Fruit fly (Drosophila melanogaster) whole organism, adult: ENCODE measurements around the gene CAH3.

Source experiments
- CG11617 ChIP-seq: fragments of 200-800 bp; sonication (Bioruptor generic); optimal IDR thresholded peaks from 2 replicates; lab custom pipeline; 2017; ENCODE audit warnings: mild to moderate bottlenecking, missing biosample characterization, missing genetic modification reagents, missing genetic modification characterization
- CG12768 ChIP-seq: fragments of 200-800 bp; sonication (Bioruptor generic); optimal IDR thresholded peaks from 2 replicates; lab custom pipeline; 2017; ENCODE audit warnings: missing biosample characterization, missing genetic modification characterization, mild to moderate bottlenecking, moderate library complexity, missing genetic modification reagents
- CG14711 ChIP-seq: fragments of 200-800 bp; sonication (Bioruptor generic); optimal IDR thresholded peaks from 2 replicates; lab custom pipeline; 2018; ENCODE audit warnings: missing biosample characterization, mild to moderate bottlenecking, missing genetic modification characterization, moderate library complexity
- CG1620 ChIP-seq: fragments of 200-800 bp; sonication (Bioruptor generic); optimal IDR thresholded peaks from 2 replicates; lab custom pipeline; 2016; ENCODE audit warnings: missing biosample characterization, missing genetic modification characterization
- CG33017 ChIP-seq: fragments of 200-800 bp; sonication (Bioruptor generic); optimal IDR thresholded peaks from 2 replicates; lab custom pipeline; 2018; ENCODE audit warnings: missing biosample characterization, mild to moderate bottlenecking, missing genetic modification characterization, moderate library complexity
- CG5204 ChIP-seq: fragments of 200-800 bp; sonication (Bioruptor generic); optimal IDR thresholded peaks from 2 replicates; lab custom pipeline; 2016; ENCODE audit warnings: missing biosample characterization, missing genetic modification characterization
- CG7045 ChIP-seq: fragments of 200-800 bp; sonication (Bioruptor generic); optimal IDR thresholded peaks from 2 replicates; lab custom pipeline; 2017; ENCODE audit warnings: missing biosample characterization, mild to moderate bottlenecking, missing genetic modification characterization
- CG7101 ChIP-seq: fragments of 200-800 bp; sonication (Bioruptor generic); optimal IDR thresholded peaks from 2 replicates; lab custom pipeline; 2018; ENCODE audit warnings: missing biosample characterization, mild to moderate bottlenecking, missing genetic modification characterization, moderate library complexity
- Clk ChIP-seq: fragments of 200-800 bp; sonication (Bioruptor generic); optimal IDR thresholded peaks from 2 replicates; lab custom pipeline; 2017; ENCODE audit warnings: missing biosample characterization, missing genetic modification characterization
- Crg-1 ChIP-seq: fragments of 200-800 bp; sonication (Bioruptor generic); optimal IDR thresholded peaks from 2 replicates; lab custom pipeline; 2016; ENCODE audit warnings: missing biosample characterization, missing genetic modification characterization
- Hr96 ChIP-seq: fragments of 200-800 bp; sonication (Bioruptor generic); optimal IDR thresholded peaks from 2 replicates; lab custom pipeline; 2016; ENCODE audit warnings: missing biosample characterization, missing genetic modification characterization
- Mnt ChIP-seq: fragments of 200-800 bp; sonication (Bioruptor generic); optimal IDR thresholded peaks from 2 replicates; lab custom pipeline; 2016; ENCODE audit warnings: missing biosample characterization, mild to moderate bottlenecking, missing genetic modification characterization
- bab1 ChIP-seq: fragments of 200-800 bp; sonication (Bioruptor generic); optimal IDR thresholded peaks from 3 replicates; lab custom pipeline; 2019; ENCODE audit warnings: missing biosample characterization, mild to moderate bottlenecking, missing genetic modification characterization, moderate library complexity
- cic ChIP-seq: fragments of 200-800 bp; sonication (Bioruptor generic); optimal IDR thresholded peaks from 2 replicates; lab custom pipeline; 2017; ENCODE audit warnings: missing biosample characterization, mild to moderate bottlenecking, missing genetic modification characterization, moderate library complexity
- cnc ChIP-seq, 2 experiments: fragments of >200 bp; optimal IDR thresholded peaks; 2 replicates each; lab custom pipeline; 2017
- kay ChIP-seq: fragments of 200-800 bp; sonication (Bioruptor generic); peaks from one replicate; lab custom pipeline; 2016; ENCODE audit warnings: missing biosample characterization, missing genetic modification characterization, borderline replicate concordance
- ovo ChIP-seq: fragments of 200-800 bp; sonication (Bioruptor generic); optimal IDR thresholded peaks from 2 replicates; lab custom pipeline; 2016; ENCODE audit warnings: missing biosample characterization, missing genetic modification characterization
- pad ChIP-seq: fragments of 200-800 bp; sonication (Bioruptor generic); optimal IDR thresholded peaks from 3 replicates; lab custom pipeline; 2017; ENCODE audit warnings: missing biosample characterization, missing genetic modification characterization, mild to moderate bottlenecking, moderate library complexity, missing genetic modification reagents
- tj ChIP-seq: fragments of 200-800 bp; sonication (Bioruptor generic); optimal IDR thresholded peaks from 3 replicates; lab custom pipeline; 2017; ENCODE audit warnings: missing biosample characterization, mild to moderate bottlenecking, missing genetic modification characterization, moderate library complexity
- toe ChIP-seq: fragments of 200-800 bp; sonication (Bioruptor generic); optimal IDR thresholded peaks from 2 replicates; lab custom pipeline; 2016; ENCODE audit warnings: missing biosample characterization, missing genetic modification characterization

Gene CAH3

DNA sequence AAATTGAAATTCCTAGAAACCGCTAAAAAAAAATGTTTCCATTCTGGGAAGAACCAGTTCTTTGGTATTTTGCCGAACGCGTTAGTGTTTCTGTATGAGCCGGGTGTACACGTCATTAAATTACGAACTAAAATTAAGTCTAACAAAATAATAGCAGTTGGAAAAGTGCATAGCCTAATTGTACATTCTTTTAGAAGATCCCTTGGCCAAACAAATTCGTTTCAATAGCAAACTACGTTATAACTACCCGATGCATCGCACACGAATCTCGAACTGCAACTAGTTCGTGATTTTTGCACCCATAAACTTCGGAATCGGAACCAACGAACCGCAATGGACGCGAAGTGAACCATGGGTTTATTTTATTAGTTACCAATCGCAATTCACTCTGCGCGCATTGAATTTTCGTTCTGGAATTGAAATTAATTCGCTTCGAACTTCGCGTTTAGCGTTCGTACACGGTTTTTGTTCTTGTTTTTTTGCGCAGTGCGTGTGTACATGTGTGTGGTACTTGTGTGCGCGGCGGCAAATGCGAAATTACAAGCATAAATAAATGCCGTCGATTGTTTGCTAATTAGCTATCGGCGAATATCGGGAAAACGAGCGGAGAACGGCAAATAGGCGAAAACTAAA is at the start of gene CAH3:
Gene CAH3, plus strand, starts transcription at position 64 of the 633 bp plus-strand sequence.
- TF ChIP-seq Mnt (GFP tag; lab: Kevin White, UChicago) (peak; percentile 88), bab1 (GFP tag; lab: Kevin White, UChicago) (peak; percentile 97), CG11617 (peak; percentile 95), Crg-1 (GFP tag; lab: Kevin White, UChicago) (peak; percentile 82), pad (GFP tag; lab: Kevin White, UChicago) (peak; percentile 80), kay (GFP tag; lab: Kevin White, UChicago) (peak; percentile 96), CG14711 (tag; lab: Kevin White, UChicago) (peak; percentile 91), tj (GFP tag; lab: Kevin White, UChicago) (peak; percentile 78), CG7045 (GFP tag; lab: Kevin White, UChicago) (peak; percentile 88), toe (GFP tag; lab: Kevin White, UChicago) (peak; percentile 92), CG12768 (peak; percentile 87), CG5204 (peak; percentile 87), cnc (optimal IDR thresholded peaks at IDR 0.05; lab: Kevin White, UChicago) (no peak), CG33017 (tag; lab: Kevin White, UChicago) (peak; percentile 88), ovo (peak; percentile 51), Clk (GFP tag; lab: Kevin White, UChicago) (peak; percentile 66), cic (GFP tag; lab: Kevin White, UChicago) (peak; percentile 21), CG1620 (peak; percentile 93), Hr96 (peak; percentile 97), CG7101 (tag; lab: Kevin White, UChicago) (peak; percentile 96)

DNA sequence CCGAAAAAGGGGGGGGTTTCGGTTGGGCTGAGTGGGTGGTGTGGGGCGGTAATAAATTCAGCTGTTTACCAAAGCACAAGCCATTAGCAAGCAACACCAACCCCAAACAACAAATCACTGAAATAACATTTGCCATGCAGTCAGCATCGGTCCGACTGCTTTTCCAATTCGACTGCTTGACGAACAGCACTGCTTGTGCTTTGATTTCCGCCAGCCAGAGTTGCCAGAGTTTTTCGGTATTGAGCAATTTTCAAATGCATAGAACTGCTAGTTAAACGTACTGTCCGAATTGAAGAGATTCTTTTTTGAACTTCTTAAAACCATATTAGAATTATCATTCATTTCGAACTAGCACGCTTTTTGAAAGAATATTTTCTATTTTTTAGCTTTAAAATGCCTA is 46.3 kb upstream of the CAH3 start:
- TF ChIP-seq ovo: no peak
- TF ChIP-seq Clk (GFP tag; lab: Kevin White, UChicago): no peak
- TF ChIP-seq CG7045 (GFP tag; lab: Kevin White, UChicago): no peak
- TF ChIP-seq CG7101 (tag; lab: Kevin White, UChicago): no peak
- TF ChIP-seq cnc (optimal IDR thresholded peaks at IDR 0.05; lab: Kevin White, UChicago): no peak
- TF ChIP-seq CG1620: no peak
- TF ChIP-seq pad (GFP tag; lab: Kevin White, UChicago): no peak
- TF ChIP-seq Hr96: no peak
- no peak for TF ChIP-seq CG5204
- TF ChIP-seq toe (GFP tag; lab: Kevin White, UChicago): no peak
- TF ChIP-seq cic (GFP tag; lab: Kevin White, UChicago): no peak
- no peak for TF ChIP-seq Mnt (GFP tag; lab: Kevin White, UChicago)
- TF ChIP-seq kay (GFP tag; lab: Kevin White, UChicago): no peak
- no peak for TF ChIP-seq tj (GFP tag; lab: Kevin White, UChicago)
- TF ChIP-seq CG14711 (tag; lab: Kevin White, UChicago): no peak
- no peak for TF ChIP-seq CG12768
- no peak for TF ChIP-seq Crg-1 (GFP tag; lab: Kevin White, UChicago)
- no peak for TF ChIP-seq CG11617

DNA sequence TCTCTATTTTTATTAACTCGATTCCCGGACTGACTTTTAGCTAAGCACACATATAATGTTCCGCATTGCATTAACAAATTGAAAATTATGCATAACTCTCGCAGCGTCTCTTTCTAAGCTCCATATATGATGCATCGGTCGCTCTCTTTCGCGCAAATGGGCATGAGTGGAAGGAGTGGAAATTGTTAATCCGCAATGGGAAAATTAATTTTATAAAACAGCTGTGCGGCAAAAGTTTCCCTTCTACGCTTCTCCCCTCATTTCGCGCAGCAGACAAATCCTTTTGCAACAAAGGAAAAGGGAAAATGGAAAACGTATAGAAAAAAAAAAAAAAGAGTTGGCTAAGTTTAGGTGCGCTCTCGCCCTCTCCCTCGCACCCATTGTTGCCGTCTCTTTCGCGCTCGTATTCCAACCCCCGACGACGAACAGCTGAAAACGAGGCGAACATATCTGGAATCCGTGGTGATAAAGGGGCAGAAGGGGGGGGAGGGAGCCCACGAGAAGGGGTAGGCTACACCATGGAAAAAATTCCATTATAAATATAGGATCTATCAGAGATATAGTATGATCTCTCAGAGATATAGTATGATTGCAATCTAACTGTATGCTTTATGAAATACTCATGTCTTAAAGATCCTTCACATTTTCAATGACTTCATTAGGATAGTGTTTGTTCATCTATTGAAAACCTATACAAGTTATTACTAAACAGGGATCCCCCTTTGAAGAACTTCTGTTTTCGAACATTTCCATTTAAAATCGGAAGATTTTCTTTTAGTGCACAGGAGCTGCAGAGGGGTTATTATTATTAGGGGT is 44.7 kb upstream of the CAH3 start:
- TF ChIP-seq kay (GFP tag; lab: Kevin White, UChicago): no peak
- TF ChIP-seq CG1620: no peak
- TF ChIP-seq CG14711 (tag; lab: Kevin White, UChicago): no peak
- no peak for TF ChIP-seq CG12768
- TF ChIP-seq CG11617: no peak

DNA sequence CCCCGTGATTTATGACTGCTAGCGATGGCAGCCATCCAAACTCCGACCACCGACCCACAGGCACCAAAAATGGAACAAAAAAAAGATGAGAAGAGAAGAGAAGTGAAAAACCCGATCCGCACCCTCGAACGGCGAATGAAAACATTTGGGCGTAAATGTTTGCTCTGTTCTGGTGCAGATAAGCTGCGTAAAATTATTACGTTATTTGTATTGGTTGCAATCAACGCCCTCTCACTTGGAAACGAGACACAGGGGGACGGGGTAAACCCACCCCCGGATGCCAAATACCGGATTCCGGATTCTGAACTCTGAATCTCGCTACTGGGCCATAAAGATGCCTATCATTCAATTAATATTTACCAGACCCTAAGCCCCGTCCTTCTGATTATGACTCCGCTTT is 44.0 kb upstream of the CAH3 start:
- TF ChIP-seq tj (GFP tag; lab: Kevin White, UChicago) (no peak), bab1 (GFP tag; lab: Kevin White, UChicago) (no peak), CG7045 (GFP tag; lab: Kevin White, UChicago) (no peak), Mnt (GFP tag; lab: Kevin White, UChicago) (no peak), CG12768 (no peak), ovo (no peak), cnc (optimal IDR thresholded peaks at IDR 0.05; lab: Kevin White, UChicago) (no peak), CG14711 (tag; lab: Kevin White, UChicago) (no peak), kay (GFP tag; lab: Kevin White, UChicago) (no peak), Clk (GFP tag; lab: Kevin White, UChicago) (no peak), cic (GFP tag; lab: Kevin White, UChicago) (no peak), CG5204 (no peak)

DNA sequence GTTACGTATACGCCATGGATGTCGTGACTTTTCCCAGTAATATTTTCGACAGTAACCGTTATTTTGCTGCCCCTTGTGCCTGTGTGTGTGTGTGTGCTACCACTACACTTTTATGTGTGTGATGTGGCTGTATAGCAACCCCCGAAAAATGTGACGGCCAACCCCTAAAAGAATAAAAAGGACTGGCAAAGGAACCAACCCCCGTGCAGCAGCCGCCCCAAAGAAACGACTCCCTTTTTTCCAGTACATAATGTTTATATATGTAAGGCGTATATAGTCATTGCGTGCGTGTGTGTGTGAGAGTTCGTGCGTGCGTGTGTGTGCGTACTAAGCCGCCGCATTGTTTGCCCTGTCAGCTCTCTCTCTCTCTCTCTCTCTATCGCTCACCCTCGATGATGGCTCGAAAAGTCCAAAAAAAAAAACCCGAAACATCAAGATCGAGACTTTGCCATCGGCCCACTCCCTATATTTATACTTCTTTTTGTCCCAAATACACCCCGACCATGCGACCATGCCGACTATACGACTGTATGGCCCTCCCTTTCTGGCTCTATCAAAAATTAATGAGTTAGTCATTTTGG is 40.3 kb upstream of the CAH3 start:
- no peak for TF ChIP-seq CG12768
- no peak for TF ChIP-seq Mnt (GFP tag; lab: Kevin White, UChicago)
- no peak for TF ChIP-seq bab1 (GFP tag; lab: Kevin White, UChicago)
- TF ChIP-seq toe (GFP tag; lab: Kevin White, UChicago): no peak
- no peak for TF ChIP-seq Clk (GFP tag; lab: Kevin White, UChicago)
- no peak for TF ChIP-seq cnc (optimal IDR thresholded peaks at IDR 0.05; lab: Kevin White, UChicago)
- no peak for TF ChIP-seq CG11617
- no peak for TF ChIP-seq Hr96
- TF ChIP-seq CG7101 (tag; lab: Kevin White, UChicago): no peak
- TF ChIP-seq CG33017 (tag; lab: Kevin White, UChicago): no peak
- TF ChIP-seq Crg-1 (GFP tag; lab: Kevin White, UChicago): no peak
- no peak for TF ChIP-seq cic (GFP tag; lab: Kevin White, UChicago)
- no peak for TF ChIP-seq CG5204
- no peak for TF ChIP-seq CG7045 (GFP tag; lab: Kevin White, UChicago)
